Fruit fly (Drosophila melanogaster) Kc167 (cell line): ENCODE measurements around the gene Unc-115a.

ENCODE experiments used
- Sin3A ChIP-seq: fragments of >200 bp; optimal IDR thresholded peaks from 2 replicates; lab custom pipeline; 2018; ENCODE audit warnings: missing external identifiers
- insv ChIP-seq: fragments of >200 bp; optimal IDR thresholded peaks from 3 replicates; lab custom pipeline; 2018; ENCODE audit warnings: missing external identifiers
- ttk ChIP-seq: sonication (Bioruptor generic); optimal IDR thresholded peaks from 2 replicates; lab custom pipeline; 2017; ENCODE audit warnings: missing external identifiers

DNA sequence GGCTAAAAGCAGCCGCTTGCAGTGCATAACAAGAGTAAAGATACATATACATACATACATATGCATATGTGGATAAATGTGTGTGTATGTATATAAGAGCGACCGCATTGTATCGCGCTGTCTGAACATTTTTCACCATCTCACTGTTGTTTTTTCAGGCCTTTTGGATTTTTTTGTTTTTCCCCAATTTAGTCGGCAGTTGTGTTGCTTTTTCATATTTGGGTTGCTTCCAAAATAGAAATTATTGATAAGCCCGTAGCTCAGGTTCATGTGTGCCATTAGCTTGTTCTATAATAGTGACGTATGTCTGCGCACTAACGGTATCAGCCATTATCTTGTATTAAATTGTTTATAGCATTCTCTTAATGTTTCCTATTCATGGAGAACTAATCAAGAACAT lies 4.7 kb downstream of the Unc-115a start:
- no peak for TF ChIP-seq insv (lab: Kevin White, UChicago)
- TF ChIP-seq ttk (lab: Kevin White, UChicago), result no peak
- no peak for TF ChIP-seq Sin3A (lab: Kevin White, UChicago)
